Fruit fly (Drosophila melanogaster) whole organism, embryonic: Measurements from ENCODE around the gene CG17233.

Experiments
- Asciz ChIP-seq: fragments of 200-800 bp; sonication (Bioruptor generic); optimal IDR thresholded peaks from 2 replicates; lab custom pipeline; 2017; ENCODE audit warnings: missing biosample characterization, mild to moderate bottlenecking, missing genetic modification characterization, missing genetic modification reagents
- Atf6 ChIP-seq: fragments of 200-800 bp; sonication (Bioruptor generic); IDR thresholded peaks from 2 replicates; pipeline ENCODE4 v1.3.6; 2022; ENCODE audit warnings: missing biosample characterization, missing genetic modification characterization
- CG10959 ChIP-seq: fragments of 200-800 bp; sonication (Bioruptor generic); IDR thresholded peaks from 2 replicates; pipeline ENCODE4 v1.3.6; 2022; ENCODE audit warnings: missing biosample characterization, missing genetic modification characterization
- CG11085 ChIP-seq: fragments of 200-800 bp; sonication (Bioruptor generic); IDR thresholded peaks from 2 replicates; pipeline ENCODE4 v1.3.6; 2022; ENCODE audit warnings: missing biosample characterization, missing genetic modification characterization
- CG11560 ChIP-seq: fragments of 200-800 bp; sonication (Bioruptor generic); IDR thresholded peaks from 3 replicates; pipeline ENCODE4 v1.3.6; 2022; ENCODE audit warnings: missing biosample characterization, missing genetic modification characterization
- CG13775 ChIP-seq: fragments of 200-800 bp; sonication (Bioruptor generic); optimal IDR thresholded peaks from 3 replicates; lab custom pipeline; 2017; ENCODE audit warnings: missing biosample characterization, mild to moderate bottlenecking, missing genetic modification characterization
- CG14710 ChIP-seq: fragments of 200-800 bp; sonication (Bioruptor generic); optimal IDR thresholded peaks from 3 replicates; lab custom pipeline; 2019; ENCODE audit warnings: missing biosample characterization, mild to moderate bottlenecking, missing genetic modification characterization, moderate library complexity
- CG18619 ChIP-seq: fragments of 200-800 bp; sonication (Bioruptor generic); optimal IDR thresholded peaks from 3 replicates; lab custom pipeline; 2017; ENCODE audit warnings: missing biosample characterization, mild to moderate bottlenecking, missing genetic modification characterization
- CG31365 ChIP-seq: fragments of 200-800 bp; sonication (Bioruptor generic); optimal IDR thresholded peaks from 2 replicates; lab custom pipeline; 2018; ENCODE audit warnings: missing biosample characterization, mild to moderate bottlenecking, missing genetic modification characterization
- CG3407 ChIP-seq: fragments of 200-800 bp; sonication (Bioruptor generic); optimal IDR thresholded peaks from 2 replicates; lab custom pipeline; 2018; ENCODE audit warnings: missing biosample characterization, mild to moderate bottlenecking, missing genetic modification characterization
- CG3995 ChIP-seq: fragments of 200-800 bp; sonication (Bioruptor generic); optimal IDR thresholded peaks from 3 replicates; lab custom pipeline; 2016; ENCODE audit warnings: missing biosample characterization, missing genetic modification characterization
- CG4854 ChIP-seq: fragments of 200-800 bp; sonication (Bioruptor generic); optimal IDR thresholded peaks from 2 replicates; lab custom pipeline; 2016; ENCODE audit warnings: missing biosample characterization, missing genetic modification characterization, inconsistent platforms
- CG6272 ChIP-seq: fragments of 200-800 bp; sonication (Bioruptor generic); IDR thresholded peaks from 2 replicates; pipeline ENCODE4 v1.3.6; 2022; ENCODE audit warnings: missing biosample characterization, missing genetic modification characterization
- CG6689 ChIP-seq: fragments of 200-800 bp; sonication (Bioruptor generic); IDR thresholded peaks from 2 replicates; pipeline ENCODE4 v1.3.6; 2022; ENCODE audit warnings: missing biosample characterization, missing genetic modification characterization
- CG7963 ChIP-seq: fragments of 200-800 bp; sonication (Bioruptor generic); IDR thresholded peaks from 3 replicates; pipeline ENCODE4 v1.3.6; 2022; ENCODE audit warnings: missing biosample characterization, missing genetic modification characterization; ENCODE audit not compliant: partially characterized antibody
- CG8281 ChIP-seq: fragments of 200-800 bp; sonication (Bioruptor generic); optimal IDR thresholded peaks from 2 replicates; lab custom pipeline; 2018; ENCODE audit warnings: missing biosample characterization, mild to moderate bottlenecking, missing genetic modification characterization, moderate library complexity
- CG8478 ChIP-seq: fragments of >200 bp; optimal IDR thresholded peaks from 2 replicates; lab custom pipeline; 2018
- Eip74EF ChIP-seq, 2 experiments: fragments of 200-800 bp in 1 of 2; fragments of >200 bp in 1 of 2; sonication (Bioruptor generic) in 1 of 2; optimal IDR thresholded peaks; 2 replicates each; lab custom pipeline; 2017 to 2019; ENCODE audit warnings: missing biosample characterization in 2 of 2, missing genetic modification characterization in 2 of 2, mild to moderate bottlenecking in 1 of 2, moderate library complexity in 1 of 2
- Fer3 ChIP-seq: fragments of 200-800 bp; sonication (Bioruptor generic); optimal IDR thresholded peaks from 2 replicates; lab custom pipeline; 2018; ENCODE audit warnings: missing biosample characterization, mild to moderate bottlenecking, missing genetic modification characterization, moderate library complexity
- GATAe ChIP-seq: fragments of 200-800 bp; sonication (Bioruptor generic); conservative IDR thresholded peaks from 2 replicates; pipeline ENCODE4 v1.3.6; 2022; ENCODE audit warnings: missing biosample characterization, missing genetic modification characterization
- H2.0 ChIP-seq: fragments of 200-800 bp; sonication (Bioruptor generic); IDR thresholded peaks from 2 replicates; pipeline ENCODE4 v1.3.6; 2022; ENCODE audit warnings: missing biosample characterization, missing genetic modification characterization
- Hand ChIP-seq: fragments of 200-800 bp; sonication (Bioruptor generic); optimal IDR thresholded peaks from 2 replicates; lab custom pipeline; 2017; ENCODE audit warnings: mild to moderate bottlenecking, missing biosample characterization, missing genetic modification reagents, missing genetic modification characterization
- Hr78 ChIP-seq, 2 experiments: fragments of 200-800 bp in 1 of 2; fragments of >200 bp in 1 of 2; sonication (Bioruptor generic) in 1 of 2; optimal IDR thresholded peaks; 2 replicates each; lab custom pipeline; 2017 to 2019; ENCODE audit warnings: missing biosample characterization in 2 of 2, missing genetic modification characterization in 2 of 2, mild to moderate bottlenecking in 1 of 2, moderate library complexity in 1 of 2
- MBD-R2 ChIP-seq: fragments of 200-800 bp; sonication (Bioruptor generic); IDR thresholded peaks from 2 replicates; pipeline ENCODE4 v1.3.6; 2022; ENCODE audit warnings: missing biosample characterization, missing genetic modification characterization
- Med ChIP-seq: fragments of 200-800 bp; sonication (Bioruptor generic); peaks from one replicate; lab custom pipeline; 2016; ENCODE audit warnings: missing biosample characterization, missing genetic modification characterization, mild to moderate bottlenecking, inconsistent platforms, moderate library complexity
- Pdp1 ChIP-seq, 2 experiments: fragments of 200-800 bp; sonication (Bioruptor generic); optimal IDR thresholded peaks; 3 replicates each; lab custom pipeline; 2016; ENCODE audit warnings: missing biosample characterization in 2 of 2, missing genetic modification characterization in 2 of 2, mild to moderate bottlenecking in 1 of 2, moderate library complexity in 1 of 2
- Rfx ChIP-seq: fragments of 200-800 bp; sonication (Bioruptor generic); IDR thresholded peaks from 2 replicates; pipeline ENCODE4 v1.3.6; 2022; ENCODE audit warnings: missing biosample characterization, missing genetic modification characterization
- ara ChIP-seq: fragments of 200-800 bp; sonication (Bioruptor generic); IDR thresholded peaks from 2 replicates; pipeline ENCODE4 v1.3.6; 2022; ENCODE audit warnings: missing biosample characterization, missing genetic modification characterization
- ase ChIP-seq: fragments of 200-800 bp; sonication (Bioruptor generic); IDR thresholded peaks from 3 replicates; pipeline ENCODE4 v1.3.6; 2022; ENCODE audit warnings: missing biosample characterization, missing genetic modification characterization
- cato ChIP-seq: fragments of 200-800 bp; sonication (Bioruptor generic); optimal IDR thresholded peaks from 2 replicates; lab custom pipeline; 2016; ENCODE audit warnings: missing biosample characterization, missing genetic modification characterization, borderline replicate concordance
- caup ChIP-seq: fragments of 200-800 bp; sonication (Bioruptor generic); optimal IDR thresholded peaks from 3 replicates; lab custom pipeline; 2017; ENCODE audit warnings: missing biosample characterization, mild to moderate bottlenecking, missing genetic modification characterization, moderate library complexity; ENCODE audit not compliant: severe bottlenecking
- da ChIP-seq: fragments of 200-800 bp; sonication (Bioruptor generic); optimal IDR thresholded peaks from 2 replicates; lab custom pipeline; 2016; ENCODE audit warnings: missing biosample characterization, missing genetic modification characterization
- dpn ChIP-seq, 2 experiments: fragments of 200-800 bp; sonication (Bioruptor generic); optimal IDR thresholded peaks; 3 replicates each; lab custom pipeline; 2016; ENCODE audit warnings: missing biosample characterization in 2 of 2, missing genetic modification characterization in 2 of 2
- gro ChIP-seq: fragments of 200-800 bp; sonication (Bioruptor generic); optimal IDR thresholded peaks from 2 replicates; lab custom pipeline; 2016; ENCODE audit warnings: missing biosample characterization, missing genetic modification characterization
- hkb ChIP-seq, 2 experiments: fragments of 200-800 bp in 1 of 2; fragments of >200 bp in 1 of 2; sonication (Bioruptor generic) in 1 of 2; IDR thresholded peaks in 1 of 2; optimal IDR thresholded peaks in 1 of 2; 2 replicates each; pipeline versions ENCODE4 v1.3.6 to Lab custom; 2017 to 2022; ENCODE audit warnings: missing biosample characterization in 1 of 2, missing genetic modification characterization in 1 of 2
- ken ChIP-seq: fragments of 200-800 bp; sonication (Bioruptor generic); IDR thresholded peaks from 3 replicates; pipeline ENCODE4 v1.3.6; 2022; ENCODE audit warnings: missing biosample characterization, missing genetic modification characterization
- luna ChIP-seq: fragments of 200-800 bp; sonication (Bioruptor generic); optimal IDR thresholded peaks from 2 replicates; lab custom pipeline; 2016; ENCODE audit warnings: missing biosample characterization, missing genetic modification characterization
- nmo ChIP-seq: fragments of 200-800 bp; sonication (Bioruptor generic); optimal IDR thresholded peaks from 2 replicates; lab custom pipeline; 2018; ENCODE audit warnings: missing biosample characterization, mild to moderate bottlenecking, missing genetic modification characterization, moderate library complexity
- pros ChIP-seq: fragments of 200-800 bp; sonication (Bioruptor generic); optimal IDR thresholded peaks from 3 replicates; lab custom pipeline; 2019; ENCODE audit warnings: missing biosample characterization, mild to moderate bottlenecking, missing genetic modification characterization, moderate library complexity
- salm ChIP-seq: fragments of 200-800 bp; sonication (Bioruptor generic); optimal IDR thresholded peaks from 2 replicates; lab custom pipeline; 2018; ENCODE audit warnings: missing biosample characterization, mild to moderate bottlenecking, missing genetic modification characterization
- sens ChIP-seq: fragments of 200-800 bp; sonication (Bioruptor generic); peaks from one replicate; lab custom pipeline; 2016; ENCODE audit warnings: missing biosample characterization, missing genetic modification characterization
- shn ChIP-seq: fragments of 200-800 bp; sonication (Bioruptor generic); optimal IDR thresholded peaks from 3 replicates; lab custom pipeline; 2016; ENCODE audit warnings: missing biosample characterization, missing genetic modification characterization
- slou ChIP-seq: fragments of 200-800 bp; sonication (Bioruptor generic); optimal IDR thresholded peaks from 3 replicates; lab custom pipeline; 2016; ENCODE audit warnings: missing biosample characterization, missing genetic modification characterization
- sna ChIP-seq: fragments of 200-800 bp; sonication (Bioruptor generic); IDR thresholded peaks from 2 replicates; pipeline ENCODE4 v1.3.6; 2022; ENCODE audit warnings: missing biosample characterization, missing genetic modification characterization; ENCODE audit not compliant: partially characterized antibody
- so ChIP-seq: fragments of 200-800 bp; sonication (Bioruptor generic); IDR thresholded peaks from 3 replicates; pipeline ENCODE4 v1.3.6; 2022; ENCODE audit warnings: missing biosample characterization, missing genetic modification characterization
- tio ChIP-seq: fragments of 200-800 bp; sonication (Bioruptor generic); optimal IDR thresholded peaks from 2 replicates; lab custom pipeline; 2017; ENCODE audit warnings: missing biosample characterization, missing genetic modification characterization, inconsistent platforms
- ttk ChIP-seq: fragments of 200-800 bp; sonication (Bioruptor generic); IDR thresholded peaks from 2 replicates; pipeline ENCODE4 v2.1.2; 2022; ENCODE audit warnings: missing biosample characterization, missing genetic modification characterization
- vvl ChIP-seq: fragments of 200-800 bp; sonication (Bioruptor generic); IDR thresholded peaks from 2 replicates; pipeline ENCODE4 v1.3.6; 2022; ENCODE audit warnings: missing biosample characterization, missing genetic modification characterization
- zen ChIP-seq: fragments of 200-800 bp; sonication (Bioruptor generic); optimal IDR thresholded peaks from 3 replicates; lab custom pipeline; 2018; ENCODE audit warnings: missing biosample characterization, mild to moderate bottlenecking, missing genetic modification characterization, moderate library complexity

The CG17233 gene

dm6 chr3L:20187885-20188570 is 53.7 kb downstream of the CG17233 start, which contains the start of gene Ssk:
TSS of gene Ssk (plus strand) at chr3L:20188522.
- TF ChIP-seq salm (peak; percentile 20), dpn (GFP tag; optimal IDR thresholded peaks at IDR 0.05; lab: Kevin White, UChicago) (no peak), CG3407 (GFP tag; lab: Kevin White, UChicago) (no peak), shn (GFP tag; lab: Kevin White, UChicago) (no peak), Med (GFP tag; lab: Kevin White, UChicago) (peak; percentile 30), Hand (GFP tag; lab: Kevin White, UChicago) (peak; percentile 6), Fer3 (no peak), CG10959 (GFP tag; lab: Robert Waterston, UW) (no peak), CG8478 (lab: Kevin White, UChicago) (no peak), cato (no peak), GATAe (GFP tag; lab: Robert Waterston, UW) (peak; percentile 99), nmo (GFP tag; lab: Kevin White, UChicago) (no peak), Hr78 (GFP tag; optimal IDR thresholded peaks at IDR 0.05; lab: Kevin White, UChicago) (peak in 1 of 2 experiments; percentile 20), Atf6 (GFP tag; lab: Robert Waterston, UW) (peak; percentile 73; the same call in 1 of the 2 replicates), H2.0 (GFP tag; lab: Robert Waterston, UW) (no peak), CG18619 (GFP tag; lab: Kevin White, UChicago) (no peak), CG4854 (GFP tag; lab: Kevin White, UChicago) (no peak), Rfx (GFP tag; lab: Robert Waterston, UW) (peak; percentile 12; the same call in 1 of the 2 replicates), so (GFP tag; lab: Robert Waterston, UW) (peak; percentile 36; the same call in 1 of the 3 replicates), tio (no peak), CG6272 (GFP tag; lab: Robert Waterston, UW) (no peak), gro (GFP tag; lab: Kevin White, UChicago) (peak; percentile 43), sens (GFP tag; lab: Kevin White, UChicago) (peak; percentile 28), sna (no peak), CG3995 (GFP tag; lab: Kevin White, UChicago) (no peak), pros (GFP tag; lab: Kevin White, UChicago) (no peak), Asciz (GFP tag; lab: Kevin White, UChicago) (no peak), Pdp1 (GFP tag; optimal IDR thresholded peaks at IDR 0.05; lab: Kevin White, UChicago) (peak in 1 of 2 experiments; percentile 90), luna (GFP tag; lab: Kevin White, UChicago) (no peak), Eip74EF (GFP tag; optimal IDR thresholded peaks at IDR 0.05; lab: Kevin White, UChicago) (peak in 1 of 2 experiments; percentile 22), caup (peak; percentile 31), CG7963 (GFP tag; lab: Robert Waterston, UW) (no peak), CG11085 (GFP tag; lab: Robert Waterston, UW) (peak; percentile 61; the same call in 1 of the 2 replicates), hkb (optimal IDR thresholded peaks at IDR 0.05; lab: Kevin White, UChicago) (no peak), hkb (GFP tag; IDR thresholded peaks at IDR 0.05; lab: Robert Waterston, UW) (0 out of 2 replicates have a peak, but pooled peaks have one; percentile 27), ken (GFP tag; lab: Robert Waterston, UW) (0 out of 3 replicates have a peak, but pooled peaks have one; percentile 22), CG13775 (GFP tag; lab: Kevin White, UChicago) (no peak), vvl (no peak), CG31365 (tag; lab: Kevin White, UChicago) (no peak), ase (GFP tag; lab: Robert Waterston, UW) (no peak), CG11560 (tag; lab: Robert Waterston, UW) (no peak), slou (GFP tag; lab: Kevin White, UChicago) (no peak), ara (GFP tag; lab: Robert Waterston, UW) (no peak), da (GFP tag; lab: Kevin White, UChicago) (no peak), ttk (GFP tag; lab: Robert Waterston, UW) (no peak), MBD-R2 (GFP tag; lab: Robert Waterston, UW) (0 out of 2 replicates have a peak, but pooled peaks have one; percentile 9), zen (tag; lab: Kevin White, UChicago) (no peak), CG8281 (tag; lab: Kevin White, UChicago) (no peak), CG14710 (no peak), CG6689 (GFP tag; lab: Robert Waterston, UW) (no peak)
